Fruit fly (Drosophila melanogaster) whole organism, pupa: ENCODE data around the gene Cpr92A.

Experiments used
- CG10348 ChIP-seq: fragments of 200-800 bp; sonication (Bioruptor generic); IDR thresholded peaks from 2 replicates; pipeline ENCODE4 v1.3.6; 2022; ENCODE audit warnings: missing biosample characterization, missing genetic modification characterization
- CG9948 ChIP-seq: fragments of 200-800 bp; sonication (Bioruptor generic); optimal IDR thresholded peaks from 2 replicates; lab custom pipeline; 2018; ENCODE audit warnings: missing biosample characterization, mild to moderate bottlenecking, missing genetic modification characterization, moderate library complexity
- EcR ChIP-seq: fragments of 200-800 bp; sonication (Bioruptor generic); optimal IDR thresholded peaks from 3 replicates; lab custom pipeline; 2019; ENCODE audit warnings: missing biosample characterization, missing genetic modification characterization, mild to moderate bottlenecking, moderate library complexity, missing genetic modification reagents
- Ets98B ChIP-seq: fragments of 200-800 bp; sonication (Bioruptor generic); IDR thresholded peaks from 2 replicates; pipeline ENCODE4 v1.3.6; 2022; ENCODE audit warnings: missing biosample characterization, missing genetic modification characterization
- gl ChIP-seq: fragments of 200-800 bp; sonication (Bioruptor generic); optimal IDR thresholded peaks from 2 replicates; lab custom pipeline; 2018; ENCODE audit warnings: missing biosample characterization, mild to moderate bottlenecking, missing genetic modification characterization

DNA sequence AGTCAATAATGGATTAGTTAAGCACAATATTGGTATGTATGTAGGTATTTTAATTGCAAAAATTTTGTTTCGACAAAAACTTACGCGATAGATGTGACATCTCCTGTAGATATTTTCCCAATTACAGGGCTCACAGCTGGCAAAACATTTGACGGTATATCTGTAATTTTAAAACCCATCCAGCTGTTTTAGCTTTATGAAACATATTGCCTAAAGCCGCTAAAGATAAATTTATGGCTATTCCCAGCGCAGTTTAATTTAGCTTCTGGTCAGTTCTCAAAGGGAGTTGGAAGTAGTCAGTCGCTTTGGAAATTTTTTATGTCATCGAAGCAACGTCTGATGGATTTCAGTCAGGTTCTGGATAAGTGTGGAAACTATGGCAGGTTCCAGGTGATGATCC is 1.6 kb upstream of the Cpr92A start, which contains the start of gene CG7333:
- TF ChIP-seq EcR (no peak), Ets98B (no peak), CG10348 (GFP tag; lab: Robert Waterston, UW) (no peak), CG9948 (tag; lab: Kevin White, UChicago) (no peak), gl (no peak)
